Fruit fly (Drosophila melanogaster): ENCODE data around the gene Ama.

Gene Ama

dm6 chr3R:6762794-6763407 is 508 bp downstream of the Ama start (continued):
- TF ChIP-seq CG3407 (GFP tag; optimal IDR thresholded peaks at IDR 0.05) (peak; percentile 87), jumu (GFP tag; optimal IDR thresholded peaks at IDR 0.05) (peak; percentile 26), CG7271 (tag; optimal IDR thresholded peaks at IDR 0.05) (peak; percentile 93), Max (GFP tag; optimal IDR thresholded peaks at IDR 0.05) (peak; percentile 63), schlank (tag; optimal IDR thresholded peaks at IDR 0.05) (no peak), Tbp (GFP tag; optimal IDR thresholded peaks at IDR 0.05) (no peak), CG5953 (GFP tag; IDR thresholded peaks at IDR 0.05) (no peak), chif (GFP tag; optimal IDR thresholded peaks at IDR 0.05) (peak; percentile 9 to 82), peb (GFP tag; IDR thresholded peaks at IDR 0.05) (peak; percentile 63; the same call in 1 of the 2 replicates), Atf6 (GFP tag; IDR thresholded peaks at IDR 0.05) (peak; percentile 17; the same call in 1 of the 2 replicates), Poxn (GFP tag; IDR thresholded peaks at IDR 0.05) (no peak), bcd (GFP tag; optimal IDR thresholded peaks at IDR 0.05) (peak; percentile 95), Hmr (GFP tag; optimal IDR thresholded peaks at IDR 0.05) (peak; percentile 60), Bteb2 (GFP tag; optimal IDR thresholded peaks at IDR 0.05) (no peak), CG10147 (GFP tag; optimal IDR thresholded peaks at IDR 0.05) (peak; percentile 48), D (optimal IDR thresholded peaks at IDR 0.05) (no peak), D (GFP tag; optimal IDR thresholded peaks at IDR 0.05) (peak; percentile 89), abd-A (tag; optimal IDR thresholded peaks at IDR 0.05) (no peak), MTF-1 (GFP tag; optimal IDR thresholded peaks at IDR 0.05; ENCODE audit: borderline replicate concordance) (peak; percentile 82), dimm (GFP tag; IDR thresholded peaks at IDR 0.05) (no peak), Oli (tag; optimal IDR thresholded peaks at IDR 0.05) (peak; percentile 87), CG4820 (GFP tag; optimal IDR thresholded peaks at IDR 0.05) (peak; percentile 89), CG8388 (GFP tag; optimal IDR thresholded peaks at IDR 0.05) (peak; percentile 95), NK7.1 (GFP tag; optimal IDR thresholded peaks at IDR 0.05) (peak; percentile 6), Optix (GFP tag; IDR thresholded peaks at IDR 0.05) (no peak), lab (GFP tag; optimal IDR thresholded peaks at IDR 0.05) (peak; percentile 58), lmd (GFP tag; IDR thresholded peaks at IDR 0.05) (peak; percentile 70), Dip3 (GFP tag; optimal IDR thresholded peaks at IDR 0.05) (no peak), CG17802 (tag; optimal IDR thresholded peaks at IDR 0.05) (peak; percentile 37), CG13894 (tag; optimal IDR thresholded peaks at IDR 0.05) (no peak), Bdp1 (GFP tag; optimal IDR thresholded peaks at IDR 0.05) (peak; percentile 30), nom (GFP tag; optimal IDR thresholded peaks at IDR 0.05) (no peak), prd (optimal IDR thresholded peaks at IDR 0.05) (no peak), prd (GFP tag; IDR thresholded peaks at IDR 0.05) (peak; percentile 89), grau (tag; optimal IDR thresholded peaks at IDR 0.05) (peak; percentile 88), Gug (GFP tag; IDR thresholded peaks at IDR 0.05) (no peak; the same call in 3 of the 4 replicates), CG18476 (GFP tag; optimal IDR thresholded peaks at IDR 0.05) (peak; percentile 40), CG14050 (GFP tag; IDR thresholded peaks at IDR 0.05) (no peak), Nf-YB (GFP tag; optimal IDR thresholded peaks at IDR 0.05) (peak; percentile 82), ewg (GFP tag; optimal IDR thresholded peaks at IDR 0.05) (peak; percentile 60), CG43689 (GFP tag; IDR thresholded peaks at IDR 0.05) (no peak), Antp (GFP tag; optimal IDR thresholded peaks at IDR 0.05) (peak; percentile 13), CkIIα-i1 (GFP tag; IDR thresholded peaks at IDR 0.05) (no peak), MESR4 (GFP tag; optimal IDR thresholded peaks at IDR 0.05) (no peak), dmrt11E (tag; optimal IDR thresholded peaks at IDR 0.05) (peak; percentile 99), NC2α (GFP tag; optimal IDR thresholded peaks at IDR 0.05) (peak; percentile 35), CG4730 (GFP tag; IDR thresholded peaks at IDR 0.05) (peak; percentile 58), ac (GFP tag; optimal IDR thresholded peaks at IDR 0.05) (peak; percentile 92), CG3726 (GFP tag; IDR thresholded peaks at IDR 0.05) (no peak; the same call in 2 of the 3 replicates), pnt (GFP tag; optimal IDR thresholded peaks at IDR 0.05) (peak; percentile 9), ind (GFP tag; optimal IDR thresholded peaks at IDR 0.05) (peak; percentile 53)

Data from whole organism, embryonic.